Fruit fly (Drosophila melanogaster) ovary, adult (tissue): ENCODE data around the gene Arts.
"Not testable (repeated sequence)": the region's sequence is repeated elsewhere in the genome, so short reads cannot be mapped to it uniquely, and the experiment has no call there.

Experiments
- CG17801 ChIP-seq: fragments of 200-800 bp; optimal IDR thresholded peaks from 2 replicates; lab custom pipeline; 2019; ENCODE audit warnings: missing biosample characterization, mild to moderate bottlenecking, missing genetic modification characterization, moderate library complexity; ENCODE audit not compliant: partially characterized antibody

Gene Arts

DNA sequence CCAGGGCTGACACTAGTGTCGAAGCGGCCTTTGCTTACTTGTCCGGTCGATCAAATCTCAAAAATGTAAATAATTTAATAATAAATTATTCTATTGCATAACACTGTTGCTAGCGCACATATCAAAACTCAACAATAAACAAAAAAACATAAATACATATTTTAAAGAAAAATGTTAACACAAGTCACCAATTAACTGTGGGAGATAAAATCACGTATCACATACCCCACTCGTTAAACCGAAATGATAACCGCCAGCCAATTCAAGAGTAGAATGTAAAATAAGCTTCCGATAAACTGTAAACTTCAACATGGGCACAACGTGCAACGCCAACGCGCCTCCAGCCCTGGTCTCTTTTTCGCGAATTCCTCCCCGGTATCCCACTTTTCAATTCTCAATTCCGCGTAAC is at the start of gene Arts:
Gene Arts, plus strand, starts transcription at position 116 of the 409 bp plus-strand sequence.
- no peak for TF ChIP-seq CG17801 (GFP tag; lab: Kevin White, UChicago)

DNA sequence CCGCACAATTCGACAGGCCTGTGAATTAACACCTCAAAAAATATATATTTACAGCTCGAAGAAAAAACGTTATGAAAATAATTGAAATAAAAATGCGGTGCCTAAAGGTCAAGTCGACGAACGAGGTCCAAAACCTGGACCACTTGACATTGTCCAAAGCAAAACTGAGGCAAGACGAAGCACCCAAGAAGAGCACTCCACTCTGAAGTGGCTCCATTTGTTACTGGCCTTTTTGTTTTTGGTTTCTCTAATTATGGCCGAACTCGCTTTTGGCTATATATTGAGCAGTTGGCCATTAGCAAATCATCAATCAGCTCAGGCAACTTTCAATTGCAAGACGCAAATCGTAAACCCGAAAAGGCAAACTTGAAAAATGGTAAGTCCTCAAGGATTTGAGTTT is 46.1 kb upstream of the Arts start, which contains the start of gene CG4229:
Gene CG4229, plus strand, starts transcription at position 301 of the 400 bp plus-strand sequence.
- TF ChIP-seq CG17801 (GFP tag; lab: Kevin White, UChicago): no peak

DNA sequence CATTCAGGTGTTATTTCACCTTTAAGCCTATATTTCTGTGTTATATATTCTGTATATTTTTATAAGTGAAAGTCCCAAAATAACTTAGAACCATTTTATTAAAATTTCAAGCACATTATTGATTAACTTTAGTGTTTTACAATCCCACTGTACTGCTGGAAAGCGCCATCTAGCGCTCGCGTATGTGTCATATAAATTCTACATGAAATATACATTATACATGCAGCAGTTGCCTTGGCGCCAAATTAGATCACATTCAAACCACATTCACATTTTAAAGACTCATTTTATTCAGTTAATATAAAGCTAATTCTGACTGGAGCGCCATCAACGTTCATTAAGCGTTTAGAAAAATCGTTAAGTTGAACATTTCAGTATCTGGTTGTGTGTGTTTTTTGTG is 39.3 kb upstream of the Arts start:
- TF ChIP-seq CG17801 (GFP tag; lab: Kevin White, UChicago): no peak

DNA sequence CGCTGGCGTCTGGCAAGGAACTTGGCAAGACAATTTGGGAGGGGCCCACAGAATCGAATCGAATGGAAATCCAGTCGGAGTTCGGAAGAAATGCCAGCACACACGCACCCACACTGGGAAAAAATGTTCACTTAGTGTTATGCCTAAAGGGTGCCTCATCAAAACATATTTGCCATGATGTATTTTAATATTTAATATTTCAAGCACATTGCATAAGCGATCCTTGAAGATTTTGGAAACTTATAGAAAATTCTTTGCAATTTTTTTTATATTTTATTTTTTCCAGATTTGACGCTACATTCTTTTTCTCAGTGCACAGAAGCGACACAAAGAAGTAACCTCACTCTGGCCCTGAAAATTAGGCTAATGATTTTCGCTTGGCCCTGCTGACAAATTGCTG is 36.6 kb upstream of the Arts start:
- TF ChIP-seq CG17801 (GFP tag; lab: Kevin White, UChicago): no peak

DNA sequence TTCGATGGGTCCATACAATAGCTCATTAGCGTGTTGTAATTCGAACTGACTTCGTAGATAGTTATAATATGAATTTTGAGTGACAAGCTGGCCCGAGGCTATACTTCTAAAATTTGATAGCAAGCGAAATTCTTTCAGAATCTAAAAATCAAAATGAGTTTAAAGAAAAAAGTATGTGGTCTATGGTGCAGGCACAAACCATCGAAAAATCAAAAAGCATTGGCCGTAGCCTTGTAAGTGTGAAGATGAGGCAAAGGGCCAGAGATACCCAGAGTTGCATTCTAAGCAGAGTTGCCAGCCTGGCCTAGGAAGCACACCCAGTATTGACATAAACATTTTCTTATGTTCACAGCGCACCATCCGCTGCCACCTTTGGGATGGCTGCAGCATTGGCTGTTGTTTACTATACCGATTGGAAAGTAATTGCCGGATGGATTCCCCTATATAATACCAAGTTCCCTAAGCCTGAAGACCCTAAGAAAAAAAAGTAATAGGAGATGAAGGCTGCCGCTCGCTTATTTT is 35.9 kb upstream of the Arts start, which contains the start of gene UQCR-6.4L:
Gene UQCR-6.4L, plus strand, starts transcription at position 51 of the 522 bp plus-strand sequence.
- no peak for TF ChIP-seq CG17801 (GFP tag; lab: Kevin White, UChicago)

DNA sequence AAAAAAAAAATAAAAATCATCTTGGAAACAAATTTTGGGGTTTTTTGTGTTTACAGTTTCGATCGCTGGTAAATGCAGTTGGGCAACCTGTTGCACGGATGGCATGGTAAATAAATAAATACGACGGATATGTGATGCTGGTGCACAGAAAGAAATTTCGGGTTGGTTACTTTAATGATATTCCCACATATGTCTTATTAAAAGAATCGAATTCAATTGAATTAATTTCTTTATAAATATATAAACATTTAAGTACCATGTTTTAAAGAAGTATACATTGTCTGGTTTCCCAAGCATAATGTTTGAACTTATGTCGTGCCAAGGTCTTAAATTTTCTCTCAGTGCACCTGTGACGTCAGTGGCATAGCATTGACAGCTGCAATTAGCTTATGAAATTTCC is 35.2 kb upstream of the Arts start:
- no peak for TF ChIP-seq CG17801 (GFP tag; lab: Kevin White, UChicago)

DNA sequence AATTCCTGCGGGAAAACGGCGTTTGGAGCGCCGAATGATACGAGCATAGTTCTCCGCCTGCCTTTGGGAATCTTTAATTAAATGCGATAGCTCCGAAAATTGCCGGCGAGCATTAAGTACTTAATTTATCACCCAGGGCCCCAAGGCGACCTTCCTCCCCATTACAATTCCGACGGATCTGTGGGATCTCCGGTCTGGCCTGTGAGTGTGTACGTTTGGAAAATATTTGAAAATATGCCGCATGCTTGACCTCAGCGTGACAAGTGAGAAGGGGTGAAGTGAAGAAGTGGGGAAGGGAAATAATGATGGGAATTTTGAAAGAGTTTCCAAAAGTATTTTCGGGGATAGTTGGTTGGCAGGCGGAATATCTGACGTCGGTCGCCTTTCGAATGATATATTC is 33.2 kb upstream of the Arts start:
- TF ChIP-seq CG17801 (GFP tag; lab: Kevin White, UChicago): no peak

DNA sequence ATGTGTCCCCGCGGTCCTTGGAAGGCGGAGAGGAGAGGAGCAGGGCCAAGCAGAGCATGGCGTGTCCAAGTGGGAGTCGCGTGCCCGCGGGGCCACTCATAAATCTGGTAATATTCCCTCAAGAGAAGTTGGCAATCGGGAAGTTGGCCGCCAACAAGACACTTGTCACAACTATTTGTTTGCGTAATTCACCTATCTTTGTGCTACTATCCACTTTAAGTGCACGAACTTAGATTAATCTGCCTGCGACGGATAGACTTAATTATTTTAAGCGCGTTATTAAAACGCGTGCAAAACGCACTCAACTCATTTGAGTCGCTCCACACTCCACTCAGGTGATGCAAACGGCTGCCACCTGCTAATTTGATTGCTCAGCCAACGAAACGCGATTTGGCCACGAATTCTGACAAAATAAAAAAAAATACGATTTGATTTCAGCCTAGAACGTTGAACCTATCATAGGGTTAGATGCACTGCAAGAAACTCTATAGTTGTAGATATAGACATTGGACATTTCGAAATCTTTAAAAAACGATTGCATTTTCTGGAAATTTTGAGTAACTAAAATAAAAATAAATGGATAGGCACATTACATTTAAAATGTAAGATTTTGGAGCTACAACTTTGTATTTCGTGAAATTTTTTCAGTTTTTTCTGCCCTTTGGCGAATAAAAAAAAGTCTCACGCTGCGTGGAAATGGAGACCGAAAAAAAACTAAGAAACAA is 31.5 kb upstream of the Arts start:
- TF ChIP-seq CG17801 (GFP tag; lab: Kevin White, UChicago): no peak

DNA sequence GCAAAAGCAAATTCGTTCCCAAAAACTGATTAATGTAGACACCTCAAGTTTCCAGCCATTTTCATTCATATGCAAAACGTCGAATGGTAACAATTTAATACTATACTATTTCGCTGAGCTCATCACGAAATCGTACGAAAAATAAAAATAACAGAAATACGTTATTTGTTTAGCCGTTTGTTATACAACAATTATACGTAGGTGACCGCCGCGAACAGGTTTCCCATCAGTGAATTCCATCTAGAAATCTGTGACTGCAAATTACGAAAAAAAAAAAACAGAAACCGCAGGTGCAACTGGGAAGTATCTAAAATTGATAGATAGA is 30.9 kb upstream of the Arts start:
- no peak for TF ChIP-seq CG17801 (GFP tag; lab: Kevin White, UChicago)

DNA sequence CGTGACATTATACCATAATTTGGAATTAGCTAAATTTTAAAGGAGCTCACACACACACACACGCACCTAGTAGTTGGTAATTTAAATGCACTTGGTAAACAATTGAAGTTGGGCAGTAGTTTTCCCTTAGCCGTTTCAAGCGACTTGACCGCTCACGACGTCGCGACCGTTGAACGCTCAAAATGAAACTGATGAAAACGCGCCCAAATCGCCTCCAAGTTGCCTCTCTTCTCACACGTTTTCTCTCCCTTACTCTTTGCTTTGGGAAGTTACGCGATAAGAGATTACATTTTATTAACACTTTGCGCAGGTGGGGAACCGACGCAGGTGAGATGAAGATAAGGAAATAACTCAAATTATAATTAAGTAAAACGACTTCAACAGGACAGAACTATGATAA is 30.4 kb upstream of the Arts start:
- TF ChIP-seq CG17801 (GFP tag; lab: Kevin White, UChicago): no peak

DNA sequence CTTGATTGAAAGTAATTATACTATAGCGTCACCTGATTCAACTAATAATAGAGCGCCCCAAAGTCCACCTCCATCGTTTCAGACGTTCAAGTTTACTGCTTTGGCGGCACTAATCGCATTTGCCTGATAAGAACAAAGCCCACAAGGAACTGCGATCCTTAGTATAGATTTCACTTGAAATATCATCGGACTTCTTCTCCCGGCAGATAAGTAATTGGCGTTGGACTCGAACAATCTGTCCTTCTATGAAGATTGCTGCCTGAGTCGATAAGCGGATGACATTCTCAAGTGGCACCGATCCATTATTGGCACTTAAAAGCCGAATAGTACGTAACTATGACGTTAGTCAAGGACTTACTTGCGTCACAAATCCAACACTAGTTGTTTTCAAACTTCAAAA is 29.4 kb upstream of the Arts start, which contains the start of gene Mipp1:
Gene Mipp1, minus strand, starts transcription at position 101 of the 400 bp plus-strand sequence.
- TF ChIP-seq CG17801 (GFP tag; lab: Kevin White, UChicago): not testable (repeated sequence)

DNA sequence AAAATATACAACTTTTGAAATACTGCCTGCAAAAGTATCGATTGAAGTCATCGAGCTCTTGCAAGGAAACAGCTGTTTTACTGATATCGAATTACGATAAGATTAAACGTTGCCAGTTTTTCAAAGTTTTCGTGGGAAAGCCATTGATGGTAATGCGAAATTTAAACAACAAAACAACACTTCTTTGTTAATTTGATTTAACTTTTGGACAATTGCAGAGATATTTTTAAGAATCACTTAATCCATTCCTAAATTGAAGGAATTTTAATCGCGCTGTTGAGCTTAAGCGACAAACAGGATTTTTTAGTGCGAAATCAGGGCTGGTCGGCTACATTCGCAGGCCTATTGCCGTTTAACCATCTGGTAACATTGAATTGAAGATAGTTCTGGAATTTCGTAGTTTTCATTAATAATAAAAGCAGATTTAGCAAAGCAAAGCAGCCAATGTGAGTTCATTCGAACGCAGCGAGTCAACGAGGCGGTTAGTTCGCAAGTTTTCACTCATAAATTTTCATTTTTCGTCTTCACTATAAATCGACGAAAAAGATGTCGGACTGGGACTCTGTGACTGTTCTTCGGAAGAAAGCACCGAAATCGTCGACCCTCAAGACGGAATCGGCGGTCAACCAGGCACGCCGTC is 28.2 kb upstream of the Arts start, which contains the start of gene mbf1:
Gene mbf1, plus strand, starts transcription at position 130 of the 640 bp plus-strand sequence.
- TF ChIP-seq CG17801 (GFP tag; lab: Kevin White, UChicago): no peak

DNA sequence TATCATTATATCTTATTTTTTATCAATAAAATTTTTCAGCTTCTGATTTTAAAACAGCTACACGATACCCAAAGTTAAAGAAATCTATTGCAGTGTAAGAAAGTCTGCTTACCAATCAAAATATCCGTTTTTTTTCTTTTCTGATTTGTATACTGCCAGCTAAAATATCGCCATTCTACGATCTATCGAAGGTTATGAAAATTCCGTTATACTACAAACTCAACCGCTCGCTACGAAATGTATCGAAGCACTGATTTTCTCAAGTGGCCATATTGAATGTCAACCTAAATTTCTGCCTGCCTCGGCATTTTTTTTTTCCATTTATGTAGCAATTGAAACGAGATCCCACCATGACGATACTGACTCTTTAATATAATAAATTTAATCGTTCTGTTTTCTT is 22.6 kb upstream of the Arts start, which contains the start of gene nxf2:
Gene nxf2, minus strand, starts transcription at position 258 of the 400 bp plus-strand sequence.
- TF ChIP-seq CG17801 (GFP tag; lab: Kevin White, UChicago): peak; percentile 42

DNA sequence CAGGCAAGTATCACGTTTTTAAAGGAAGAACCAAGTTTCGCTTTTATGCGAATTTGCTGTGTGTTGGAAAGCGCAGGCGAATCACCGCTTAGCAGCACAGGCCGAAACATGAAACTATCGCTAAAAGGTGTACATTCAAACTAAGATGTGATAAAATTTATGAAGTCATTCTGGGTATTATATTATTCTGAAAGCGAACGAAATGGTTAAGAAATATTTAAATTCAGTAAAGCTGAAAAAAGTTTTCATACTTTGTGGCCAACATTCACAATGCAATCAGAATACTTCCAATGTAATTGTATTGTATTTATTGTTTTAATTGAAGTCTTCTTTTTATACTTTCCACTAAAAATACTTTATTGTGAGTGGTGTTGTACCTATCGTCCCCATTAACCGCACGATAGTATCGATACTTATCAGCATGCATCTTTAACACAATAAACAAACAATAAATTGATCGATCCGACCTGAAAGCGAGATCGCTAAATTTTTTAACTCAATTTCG is 21.4 kb upstream of the Arts start, which contains the start of gene Smn:
Gene Smn, minus strand, starts transcription at position 347 of the 505 bp plus-strand sequence.
- peak; percentile 69 for TF ChIP-seq CG17801 (GFP tag; lab: Kevin White, UChicago)

DNA sequence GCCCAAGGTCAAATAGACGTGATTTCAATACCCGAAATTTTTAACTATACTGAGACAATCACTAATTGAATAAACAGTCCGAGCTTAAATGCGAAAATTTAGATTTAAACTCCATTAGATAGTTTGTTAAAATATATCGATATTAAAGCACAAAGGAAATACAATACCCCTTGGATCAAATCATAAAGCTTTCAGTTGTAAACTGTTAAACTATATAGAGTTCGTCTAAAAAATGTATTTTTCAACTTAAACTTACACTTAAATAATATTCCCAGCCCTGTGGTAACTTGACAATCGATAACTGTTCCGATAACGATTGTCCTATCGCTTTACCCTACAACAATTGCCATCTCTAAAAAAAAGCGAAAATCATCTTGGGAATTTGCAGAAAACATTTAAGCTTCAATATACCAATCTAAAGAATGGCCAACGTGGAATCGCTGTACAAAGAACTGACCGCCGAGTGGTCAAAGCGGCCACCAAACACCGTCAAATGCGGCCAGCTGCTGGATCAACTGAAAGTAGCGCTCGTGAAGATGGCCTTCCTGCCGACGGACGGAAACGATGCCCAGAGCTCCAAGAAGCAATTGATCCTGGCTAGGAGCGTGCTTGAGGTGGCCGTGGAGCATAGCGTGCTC is 19.9 kb upstream of the Arts start, which contains the start of gene Rpn12:
Gene Rpn12, plus strand, starts transcription at position 351 of the 638 bp plus-strand sequence.
- peak; percentile 59 for TF ChIP-seq CG17801 (GFP tag; lab: Kevin White, UChicago)
